Worm (Caenorhabditis elegans): ENCODE data around the gene pxd-1.
A peak's percentile ranks its signal among the peaks of the same experiment; 100 is the strongest.

Gene pxd-1

ce11 chrIII:3987759-3988158 is 18.2 kb upstream of the pxd-1 start, which contains the start of gene C36E8.6:
Gene C36E8.6 (plus strand): TSS chrIII:3988059.
- TF ChIP-seq ztf-23 (GFP tag; IDR thresholded peaks at IDR 0.05) (no peak), cog-1 (tag; optimal IDR thresholded peaks at IDR 0.05) (no peak), flt-1 (GFP tag; IDR thresholded peaks at IDR 0.05) (no peak), T22C8.4 (GFP tag; IDR thresholded peaks at IDR 0.05) (no peak), tab-1 (GFP tag; IDR thresholded peaks at IDR 0.05) (no peak), med-1 (GFP tag; optimal IDR thresholded peaks at IDR 0.05; ENCODE audit: insufficient read depth) (no peak), ref-1 (GFP tag; conservative IDR thresholded peaks at IDR 0.05) (no peak), ztf-29 (GFP tag; IDR thresholded peaks at IDR 0.05) (no peak)

ce11 chrIII:3991362-3991761 is 14.6 kb upstream of the pxd-1 start:
- no peak for TF ChIP-seq med-1 (GFP tag; optimal IDR thresholded peaks at IDR 0.05; ENCODE audit: insufficient read depth)
- no peak for TF ChIP-seq klf-2 (GFP tag; conservative IDR thresholded peaks at IDR 0.05)
- no peak for TF ChIP-seq ztf-29 (GFP tag; IDR thresholded peaks at IDR 0.05)
- no peak for TF ChIP-seq ref-1 (GFP tag; conservative IDR thresholded peaks at IDR 0.05)
- TF ChIP-seq ztf-23 (GFP tag; IDR thresholded peaks at IDR 0.05) = no peak
- TF ChIP-seq tab-1 (GFP tag; IDR thresholded peaks at IDR 0.05) = no peak
- no peak for TF ChIP-seq cog-1 (tag; optimal IDR thresholded peaks at IDR 0.05)

ce11 chrIII:3992089-3992488 is 13.9 kb upstream of the pxd-1 start, which contains the start of gene glb-11:
Gene glb-11 (minus strand): TSS chrIII:3992189.
- TF ChIP-seq klf-2 (GFP tag; conservative IDR thresholded peaks at IDR 0.05) (no peak), flt-1 (GFP tag; IDR thresholded peaks at IDR 0.05) (no peak), ref-1 (GFP tag; conservative IDR thresholded peaks at IDR 0.05) (no peak), med-1 (GFP tag; optimal IDR thresholded peaks at IDR 0.05; ENCODE audit: insufficient read depth) (no peak), cog-1 (tag; optimal IDR thresholded peaks at IDR 0.05) (no peak), ztf-23 (GFP tag; IDR thresholded peaks at IDR 0.05) (no peak), tab-1 (GFP tag; IDR thresholded peaks at IDR 0.05) (no peak), T22C8.4 (GFP tag; IDR thresholded peaks at IDR 0.05) (no peak), ztf-29 (GFP tag; IDR thresholded peaks at IDR 0.05) (no peak)

- TF ChIP-seq cog-1 (tag; optimal IDR thresholded peaks at IDR 0.05) (no peak), tab-1 (GFP tag; IDR thresholded peaks at IDR 0.05) (no peak), flt-1 (GFP tag; IDR thresholded peaks at IDR 0.05) (no peak), T22C8.4 (GFP tag; IDR thresholded peaks at IDR 0.05) (no peak), med-1 (GFP tag; optimal IDR thresholded peaks at IDR 0.05; ENCODE audit: insufficient read depth) (no peak), klf-2 (GFP tag; conservative IDR thresholded peaks at IDR 0.05) (no peak), ztf-23 (GFP tag; IDR thresholded peaks at IDR 0.05) (no peak)
Observed at ce11 chrIII:3994457-3994856, 11.5 kb upstream of the pxd-1 start.

ce11 chrIII:4004064-4004580 is 1.8 kb upstream of the pxd-1 start, which contains the start of gene tif-1A:
Gene tif-1A (minus strand): TSS chrIII:4004114.
- TF ChIP-seq ztf-23 (GFP tag; IDR thresholded peaks at IDR 0.05) = 0 out of 2 replicates have a peak, but pooled peaks have one; percentile 19
- TF ChIP-seq med-1 (GFP tag; optimal IDR thresholded peaks at IDR 0.05; ENCODE audit: insufficient read depth) = no peak
- no peak for TF ChIP-seq klf-2 (GFP tag; conservative IDR thresholded peaks at IDR 0.05)
- no peak for TF ChIP-seq tab-1 (GFP tag; IDR thresholded peaks at IDR 0.05)
- TF ChIP-seq flt-1 (GFP tag; IDR thresholded peaks at IDR 0.05) = peak; percentile 81
- TF ChIP-seq cog-1 (tag; optimal IDR thresholded peaks at IDR 0.05) = peak; percentile 53
- TF ChIP-seq T22C8.4 (GFP tag; IDR thresholded peaks at IDR 0.05) = no peak
- TF ChIP-seq ztf-29 (GFP tag; IDR thresholded peaks at IDR 0.05) = no peak
- TF ChIP-seq ref-1 (GFP tag; conservative IDR thresholded peaks at IDR 0.05) = no peak

- TF ChIP-seq flt-1 (GFP tag; IDR thresholded peaks at IDR 0.05) (no peak), ztf-23 (GFP tag; IDR thresholded peaks at IDR 0.05) (no peak), klf-2 (GFP tag; conservative IDR thresholded peaks at IDR 0.05) (no peak), tab-1 (GFP tag; IDR thresholded peaks at IDR 0.05) (no peak), ztf-29 (GFP tag; IDR thresholded peaks at IDR 0.05) (no peak), T22C8.4 (GFP tag; IDR thresholded peaks at IDR 0.05) (no peak), med-1 (GFP tag; optimal IDR thresholded peaks at IDR 0.05; ENCODE audit: insufficient read depth) (no peak), ref-1 (GFP tag; conservative IDR thresholded peaks at IDR 0.05) (no peak), cog-1 (tag; optimal IDR thresholded peaks at IDR 0.05) (no peak)
Observed at ce11 chrIII:4007017-4007416, 1.1 kb downstream of the pxd-1 start.

ce11 chrIII:4009181-4009580 is 3.2 kb downstream of the pxd-1 start:
- no peak for TF ChIP-seq ztf-23 (GFP tag; IDR thresholded peaks at IDR 0.05)

ce11 chrIII:4010168-4010567 is 4.2 kb downstream of the pxd-1 start:
- TF ChIP-seq ref-1 (GFP tag; conservative IDR thresholded peaks at IDR 0.05) = no peak
- no peak for TF ChIP-seq tab-1 (GFP tag; IDR thresholded peaks at IDR 0.05)
- peak; percentile 24; the same call in 1 of the 2 replicates for TF ChIP-seq ztf-23 (GFP tag; IDR thresholded peaks at IDR 0.05)
- no peak for TF ChIP-seq T22C8.4 (GFP tag; IDR thresholded peaks at IDR 0.05)
- peak; percentile 65 for TF ChIP-seq flt-1 (GFP tag; IDR thresholded peaks at IDR 0.05)
- TF ChIP-seq ztf-29 (GFP tag; IDR thresholded peaks at IDR 0.05) = peak; percentile 99
- TF ChIP-seq cog-1 (tag; optimal IDR thresholded peaks at IDR 0.05) = peak; percentile 59

ce11 chrIII:4010987-4011386 is 5.0 kb downstream of the pxd-1 start:
- TF ChIP-seq ztf-23 (GFP tag; IDR thresholded peaks at IDR 0.05) (no peak), T22C8.4 (GFP tag; IDR thresholded peaks at IDR 0.05) (no peak), ztf-29 (GFP tag; IDR thresholded peaks at IDR 0.05) (no peak), med-1 (GFP tag; optimal IDR thresholded peaks at IDR 0.05; ENCODE audit: insufficient read depth) (no peak), ref-1 (GFP tag; conservative IDR thresholded peaks at IDR 0.05) (no peak), cog-1 (tag; optimal IDR thresholded peaks at IDR 0.05) (no peak), tab-1 (GFP tag; IDR thresholded peaks at IDR 0.05) (no peak)

- no peak for TF ChIP-seq ztf-29 (GFP tag; IDR thresholded peaks at IDR 0.05)
- no peak for TF ChIP-seq cog-1 (tag; optimal IDR thresholded peaks at IDR 0.05)
- TF ChIP-seq med-1 (GFP tag; optimal IDR thresholded peaks at IDR 0.05; ENCODE audit: insufficient read depth) = no peak
- TF ChIP-seq T22C8.4 (GFP tag; IDR thresholded peaks at IDR 0.05) = no peak
- no peak for TF ChIP-seq ztf-23 (GFP tag; IDR thresholded peaks at IDR 0.05)
- no peak for TF ChIP-seq ref-1 (GFP tag; conservative IDR thresholded peaks at IDR 0.05)
- no peak for TF ChIP-seq flt-1 (GFP tag; IDR thresholded peaks at IDR 0.05)
- no peak for TF ChIP-seq klf-2 (GFP tag; conservative IDR thresholded peaks at IDR 0.05)
- TF ChIP-seq tab-1 (GFP tag; IDR thresholded peaks at IDR 0.05) = no peak
Observed at ce11 chrIII:4012036-4012435, 6.1 kb downstream of the pxd-1 start, which contains the start of gene C36E8.4. Gene C36E8.4 (plus strand): TSS chrIII:4012336.

Measured in whole organism, midembryonic.